Fruit fly (Drosophila melanogaster) whole organism, embryonic: ENCODE data around the gene Reck.

Experiments
- Adf1 ChIP-seq: fragments of 200-800 bp; sonication (Bioruptor generic); IDR thresholded peaks from 2 replicates; pipeline ENCODE4 v1.3.6; 2022; ENCODE audit warnings: missing biosample characterization, missing genetic modification characterization
- Bdp1 ChIP-seq: fragments of 200-800 bp; sonication (Bioruptor generic); optimal IDR thresholded peaks from 3 replicates; lab custom pipeline; 2016; ENCODE audit warnings: missing biosample characterization, missing genetic modification characterization
- Bteb2 ChIP-seq: fragments of 200-800 bp; sonication (Bioruptor generic); optimal IDR thresholded peaks from 2 replicates; lab custom pipeline; 2016; ENCODE audit warnings: missing biosample characterization, missing genetic modification characterization
- CG11085 ChIP-seq: fragments of 200-800 bp; sonication (Bioruptor generic); IDR thresholded peaks from 2 replicates; pipeline ENCODE4 v1.3.6; 2022; ENCODE audit warnings: missing biosample characterization, missing genetic modification characterization
- CG11696 ChIP-seq: fragments of 200-800 bp; sonication (Bioruptor generic); IDR thresholded peaks from 2 replicates; pipeline ENCODE4 v1.3.6; 2022; ENCODE audit warnings: missing biosample characterization, missing genetic modification characterization
- CG12391 ChIP-seq: fragments of 200-800 bp; sonication (Bioruptor generic); optimal IDR thresholded peaks from 3 replicates; lab custom pipeline; 2018; ENCODE audit warnings: missing biosample characterization, mild to moderate bottlenecking, missing genetic modification characterization, moderate library complexity
- CG12744 ChIP-seq: fragments of 200-800 bp; sonication (Bioruptor generic); optimal IDR thresholded peaks from 2 replicates; lab custom pipeline; 2016; ENCODE audit warnings: missing biosample characterization, missing genetic modification characterization
- CG17361 ChIP-seq: fragments of 200-800 bp; sonication (Bioruptor generic); IDR thresholded peaks from 3 replicates; pipeline ENCODE4 v1.3.6; 2022; ENCODE audit warnings: missing biosample characterization, missing genetic modification characterization
- CG17385 ChIP-seq: fragments of 200-800 bp; sonication (Bioruptor generic); optimal IDR thresholded peaks from 3 replicates; lab custom pipeline; 2018; ENCODE audit warnings: missing biosample characterization, mild to moderate bottlenecking, missing genetic modification characterization
- CG3163 ChIP-seq: fragments of 200-800 bp; sonication (Bioruptor generic); optimal IDR thresholded peaks from 3 replicates; lab custom pipeline; 2016; ENCODE audit warnings: missing biosample characterization, missing genetic modification characterization
- CG3407 ChIP-seq: fragments of 200-800 bp; sonication (Bioruptor generic); optimal IDR thresholded peaks from 2 replicates; lab custom pipeline; 2018; ENCODE audit warnings: missing biosample characterization, mild to moderate bottlenecking, missing genetic modification characterization
- CG5180 ChIP-seq: fragments of 200-800 bp; sonication (Bioruptor generic); optimal IDR thresholded peaks from 3 replicates; lab custom pipeline; 2017; ENCODE audit warnings: missing biosample characterization, missing genetic modification characterization, mild to moderate bottlenecking, moderate library complexity, missing genetic modification reagents
- CG5245 ChIP-seq: fragments of 200-800 bp; sonication (Bioruptor generic); optimal IDR thresholded peaks from 3 replicates; lab custom pipeline; 2016; ENCODE audit warnings: missing biosample characterization, missing genetic modification characterization
- CG5953 ChIP-seq: fragments of 200-800 bp; sonication (Bioruptor generic); IDR thresholded peaks from 2 replicates; pipeline ENCODE4 v1.3.6; 2022; ENCODE audit warnings: missing biosample characterization, missing genetic modification characterization
- CG8388 ChIP-seq: fragments of 200-800 bp; sonication (Bioruptor generic); optimal IDR thresholded peaks from 2 replicates; lab custom pipeline; 2019; ENCODE audit warnings: missing biosample characterization, mild to moderate bottlenecking, missing genetic modification characterization, moderate library complexity
- Chrac-16 ChIP-seq: fragments of 200-800 bp; sonication (Bioruptor generic); optimal IDR thresholded peaks from 3 replicates; lab custom pipeline; 2016; ENCODE audit warnings: missing biosample characterization, missing genetic modification characterization
- Dek ChIP-seq: fragments of 200-800 bp; sonication (Bioruptor generic); optimal IDR thresholded peaks from 3 replicates; lab custom pipeline; 2019; ENCODE audit warnings: missing biosample characterization, mild to moderate bottlenecking, missing genetic modification characterization, moderate library complexity
- Dp ChIP-seq: fragments of 200-800 bp; sonication (Bioruptor generic); optimal IDR thresholded peaks from 2 replicates; lab custom pipeline; 2018; ENCODE audit warnings: missing biosample characterization, mild to moderate bottlenecking, missing genetic modification characterization, moderate library complexity
- Drgx ChIP-seq: fragments of 200-800 bp; sonication (Bioruptor generic); IDR thresholded peaks from 2 replicates; pipeline ENCODE4 v1.3.6; 2022; ENCODE audit warnings: missing biosample characterization, missing genetic modification characterization
- Gsc ChIP-seq: fragments of 200-800 bp; sonication (Bioruptor generic); IDR thresholded peaks from 2 replicates; pipeline ENCODE4 v1.3.6; 2022; ENCODE audit warnings: missing biosample characterization, missing genetic modification characterization
- HHEX ChIP-seq: fragments of 200-800 bp; sonication (Bioruptor generic); optimal IDR thresholded peaks from 3 replicates; lab custom pipeline; 2017; ENCODE audit warnings: missing biosample characterization, mild to moderate bottlenecking, missing genetic modification characterization, missing genetic modification reagents
- Rfx ChIP-seq: fragments of 200-800 bp; sonication (Bioruptor generic); IDR thresholded peaks from 2 replicates; pipeline ENCODE4 v1.3.6; 2022; ENCODE audit warnings: missing biosample characterization, missing genetic modification characterization
- Xrp1 ChIP-seq: fragments of 200-800 bp; sonication (Bioruptor generic); IDR thresholded peaks from 2 replicates; pipeline ENCODE4 v1.3.6; 2022; ENCODE audit warnings: missing biosample characterization, missing genetic modification characterization
- bsh ChIP-seq, 2 experiments: fragments of 200-800 bp; sonication (Bioruptor generic); optimal IDR thresholded peaks; 2 replicates each; lab custom pipeline; 2017 to 2018; ENCODE audit warnings: mild to moderate bottlenecking in 2 of 2, missing biosample characterization in 2 of 2, missing genetic modification characterization in 2 of 2, moderate library complexity in 1 of 2
- caup ChIP-seq: fragments of 200-800 bp; sonication (Bioruptor generic); optimal IDR thresholded peaks from 3 replicates; lab custom pipeline; 2017; ENCODE audit warnings: missing biosample characterization, mild to moderate bottlenecking, missing genetic modification characterization, moderate library complexity; ENCODE audit not compliant: severe bottlenecking
- chm ChIP-seq: fragments of 200-800 bp; sonication (Bioruptor generic); IDR thresholded peaks from 2 replicates; pipeline ENCODE4 v1.3.6; 2022; ENCODE audit warnings: missing biosample characterization, missing genetic modification characterization
- dmrt99B ChIP-seq: fragments of 200-800 bp; sonication (Bioruptor generic); optimal IDR thresholded peaks from 2 replicates; lab custom pipeline; 2018; ENCODE audit warnings: missing biosample characterization, mild to moderate bottlenecking, missing genetic modification characterization, moderate library complexity
- ewg ChIP-seq: fragments of 200-800 bp; sonication (Bioruptor generic); optimal IDR thresholded peaks from 3 replicates; lab custom pipeline; 2017; ENCODE audit warnings: mild to moderate bottlenecking, missing biosample characterization, missing genetic modification reagents, missing genetic modification characterization
- oc ChIP-seq: fragments of 200-800 bp; sonication (Bioruptor generic); optimal IDR thresholded peaks from 2 replicates; lab custom pipeline; 2018; ENCODE audit warnings: missing biosample characterization, mild to moderate bottlenecking, missing genetic modification characterization, moderate library complexity
- p53 ChIP-seq: fragments of 200-800 bp; sonication (Bioruptor generic); optimal IDR thresholded peaks from 2 replicates; lab custom pipeline; 2016; ENCODE audit warnings: missing biosample characterization, missing genetic modification characterization
- phol ChIP-seq: fragments of 200-800 bp; sonication (Bioruptor generic); optimal IDR thresholded peaks from 3 replicates; lab custom pipeline; 2018; ENCODE audit warnings: missing biosample characterization, mild to moderate bottlenecking, missing genetic modification characterization, moderate library complexity
- psq ChIP-seq: fragments of 200-800 bp; sonication (Bioruptor generic); optimal IDR thresholded peaks from 2 replicates; lab custom pipeline; 2017; ENCODE audit warnings: missing biosample characterization, missing genetic modification characterization
- sens ChIP-seq: fragments of 200-800 bp; sonication (Bioruptor generic); peaks from one replicate; lab custom pipeline; 2016; ENCODE audit warnings: missing biosample characterization, missing genetic modification characterization
- sens-2 ChIP-seq: fragments of 200-800 bp; sonication (Bioruptor generic); IDR thresholded peaks from 2 replicates; pipeline ENCODE4 v1.3.6; 2022; ENCODE audit warnings: missing biosample characterization, missing genetic modification characterization
- sima ChIP-seq: fragments of 200-800 bp; sonication (Bioruptor generic); optimal IDR thresholded peaks from 2 replicates; lab custom pipeline; 2016; ENCODE audit warnings: missing biosample characterization, missing genetic modification characterization
- tna ChIP-seq: fragments of 200-800 bp; sonication (Bioruptor generic); IDR thresholded peaks from 2 replicates; pipeline ENCODE4 v1.3.6; 2022; ENCODE audit warnings: missing biosample characterization, missing genetic modification characterization; ENCODE audit not compliant: partially characterized antibody
- vvl ChIP-seq: fragments of 200-800 bp; sonication (Bioruptor generic); IDR thresholded peaks from 2 replicates; pipeline ENCODE4 v1.3.6; 2022; ENCODE audit warnings: missing biosample characterization, missing genetic modification characterization
- zfh1 ChIP-seq: fragments of 200-800 bp; sonication (Bioruptor generic); IDR thresholded peaks from 3 replicates; pipeline ENCODE4 v1.3.6; 2022; ENCODE audit warnings: missing biosample characterization, missing genetic modification characterization

The Reck gene

dm6 chr3L:15006825-15007224 is 7.0 kb downstream of the Reck start (continued):
- TF ChIP-seq phol (tag; lab: Kevin White, UChicago) (peak; percentile 15), vvl (GFP tag; lab: Robert Waterston, UW) (peak; percentile 27; the same call in 1 of the 2 replicates), CG12391 (tag; lab: Kevin White, UChicago) (peak; percentile 9), CG17385 (GFP tag; lab: Kevin White, UChicago) (no peak), chm (no peak), caup (GFP tag; lab: Kevin White, UChicago) (no peak), dmrt99B (tag; lab: Kevin White, UChicago) (peak; percentile 18), CG8388 (GFP tag; lab: Kevin White, UChicago) (peak; percentile 49), Adf1 (GFP tag; lab: Robert Waterston, UW) (no peak)

- TF ChIP-seq sens (peak; percentile 31), CG17361 (GFP tag; lab: Robert Waterston, UW) (0 out of 3 replicates have a peak, but pooled peaks have one; percentile 29), bsh (GFP tag; optimal IDR thresholded peaks at IDR 0.05; lab: Kevin White, UChicago) (peak in 1 of 2 experiments; percentile 42), CG11085 (GFP tag; lab: Robert Waterston, UW) (no peak), p53 (no peak)
- TF ChIP-seq, all 482 proteins: peak for 3
Observed at dm6 chr3L:15005774-15006173, 8.1 kb downstream of the Reck start.

DNA sequence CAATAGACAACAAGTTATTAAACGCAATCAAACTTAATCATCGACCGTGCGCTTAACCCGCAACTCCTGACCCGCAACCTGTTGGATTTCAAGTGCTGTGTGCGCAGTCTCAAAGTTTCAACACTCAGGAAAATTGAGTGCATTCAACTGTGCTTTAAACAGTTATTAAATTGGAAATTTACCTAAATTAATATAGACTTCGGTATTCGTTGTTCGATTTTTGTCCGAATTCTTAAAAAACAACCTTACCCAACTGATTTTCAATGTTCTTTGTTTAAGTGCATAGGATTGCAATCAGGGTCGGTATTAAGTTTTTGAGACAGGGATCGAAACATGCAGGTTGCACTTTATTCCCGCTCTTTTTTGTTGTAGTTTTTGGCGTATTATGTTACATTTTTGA is 8.8 kb downstream of the Reck start:
- no peak for TF ChIP-seq Bdp1 (GFP tag; lab: Kevin White, UChicago)
- TF ChIP-seq Drgx (GFP tag; lab: Robert Waterston, UW) = peak; percentile 78
- TF ChIP-seq CG11696 (GFP tag; lab: Robert Waterston, UW) = no peak
- TF ChIP-seq HHEX (GFP tag; lab: Kevin White, UChicago) = no peak
- TF ChIP-seq Gsc (GFP tag; lab: Robert Waterston, UW) = no peak
- TF ChIP-seq CG3407 = no peak
- TF ChIP-seq CG5245 (GFP tag; lab: Kevin White, UChicago) = no peak
- TF ChIP-seq ewg (GFP tag; lab: Kevin White, UChicago) = peak; percentile 17
- no peak for TF ChIP-seq Dp (GFP tag; lab: Kevin White, UChicago)
- TF ChIP-seq CG12744 (GFP tag; lab: Kevin White, UChicago) = no peak
- no peak for TF ChIP-seq tna (GFP tag; lab: Robert Waterston, UW)
- no peak for TF ChIP-seq Bteb2
- no peak for TF ChIP-seq sens-2
- TF ChIP-seq oc = no peak
- TF ChIP-seq zfh1 (GFP tag; lab: Robert Waterston, UW) = 0 out of 3 replicates have a peak, but pooled peaks have one; percentile 12
- no peak for TF ChIP-seq CG5180 (GFP tag; lab: Kevin White, UChicago)
- no peak for TF ChIP-seq Rfx (GFP tag; lab: Robert Waterston, UW)
- no peak for TF ChIP-seq Chrac-16 (GFP tag; lab: Kevin White, UChicago)
- TF ChIP-seq psq (GFP tag; lab: Kevin White, UChicago) = no peak
- no peak for TF ChIP-seq sima (GFP tag; lab: Kevin White, UChicago)
- no peak for TF ChIP-seq CG3163
- peak; percentile 30; the same call in 1 of the 2 replicates for TF ChIP-seq Xrp1 (GFP tag; lab: Robert Waterston, UW)
- no peak for TF ChIP-seq Dek (tag; lab: Kevin White, UChicago)
- no peak for TF ChIP-seq CG5953 (GFP tag; lab: Robert Waterston, UW)
